Fruit fly (Drosophila melanogaster) whole organism, embryonic: ENCODE measurements around the gene BtbVII.

ENCODE experiments used
- CG10267 ChIP-seq: fragments of 200-800 bp; sonication (Bioruptor generic); optimal IDR thresholded peaks from 2 replicates; lab custom pipeline; 2018; ENCODE audit warnings: missing biosample characterization, mild to moderate bottlenecking, missing genetic modification characterization, moderate library complexity
- CG11504 ChIP-seq: fragments of 200-800 bp; sonication (Bioruptor generic); optimal IDR thresholded peaks from 3 replicates; lab custom pipeline; 2019; ENCODE audit warnings: missing biosample characterization, mild to moderate bottlenecking, missing genetic modification characterization, moderate library complexity
- CG12155 ChIP-seq: fragments of 200-800 bp; sonication (Bioruptor generic); optimal IDR thresholded peaks from 3 replicates; lab custom pipeline; 2016; ENCODE audit warnings: missing biosample characterization, missing genetic modification characterization
- CG12219 ChIP-seq: fragments of 200-800 bp; sonication (Bioruptor generic); optimal IDR thresholded peaks from 3 replicates; lab custom pipeline; 2018; ENCODE audit warnings: missing biosample characterization, mild to moderate bottlenecking, missing genetic modification characterization
- CG12236 ChIP-seq: fragments of 200-800 bp; sonication (Bioruptor generic); optimal IDR thresholded peaks from 2 replicates; lab custom pipeline; 2016; ENCODE audit warnings: missing biosample characterization, missing genetic modification characterization
- CG13624 ChIP-seq: fragments of 200-800 bp; sonication (Bioruptor generic); optimal IDR thresholded peaks from 2 replicates; lab custom pipeline; 2016; ENCODE audit warnings: missing biosample characterization, missing genetic modification characterization
- CG14441 ChIP-seq: fragments of 200-800 bp; sonication (Bioruptor generic); IDR thresholded peaks from 2 replicates; pipeline ENCODE4 v1.3.6; 2022; ENCODE audit warnings: missing biosample characterization, missing genetic modification characterization
- CG14667 ChIP-seq: fragments of 200-800 bp; sonication (Bioruptor generic); IDR thresholded peaks from 2 replicates; pipeline ENCODE4 v1.3.6; 2022; ENCODE audit warnings: missing biosample characterization, missing genetic modification characterization
- CG1602 ChIP-seq: fragments of 200-800 bp; sonication (Bioruptor generic); optimal IDR thresholded peaks from 3 replicates; lab custom pipeline; 2016; ENCODE audit warnings: missing biosample characterization, missing genetic modification characterization
- CG16863 ChIP-seq: fragments of 200-800 bp; sonication (Bioruptor generic); optimal IDR thresholded peaks from 3 replicates; lab custom pipeline; 2016; ENCODE audit warnings: missing biosample characterization, missing genetic modification characterization
- CG17612 ChIP-seq: fragments of 200-800 bp; sonication (Bioruptor generic); IDR thresholded peaks from 2 replicates; pipeline ENCODE4 v1.3.6; 2022; ENCODE audit warnings: missing biosample characterization, missing genetic modification characterization
- CG17829 ChIP-seq: fragments of 200-800 bp; optimal IDR thresholded peaks from 2 replicates; lab custom pipeline; 2019; ENCODE audit warnings: missing biosample characterization, mild to moderate bottlenecking, missing genetic modification characterization, moderate library complexity
- CG1832 ChIP-seq: fragments of 200-800 bp; sonication (Bioruptor generic); optimal IDR thresholded peaks from 2 replicates; lab custom pipeline; 2017; ENCODE audit warnings: missing biosample characterization, mild to moderate bottlenecking, missing genetic modification characterization, inconsistent platforms
- CG18599 ChIP-seq: fragments of 200-800 bp; sonication (Bioruptor generic); optimal IDR thresholded peaks from 3 replicates; lab custom pipeline; 2017; ENCODE audit warnings: missing biosample characterization, missing genetic modification characterization, mild to moderate bottlenecking, moderate library complexity, missing genetic modification reagents
- CG18619 ChIP-seq: fragments of 200-800 bp; sonication (Bioruptor generic); optimal IDR thresholded peaks from 3 replicates; lab custom pipeline; 2017; ENCODE audit warnings: missing biosample characterization, mild to moderate bottlenecking, missing genetic modification characterization
- CG2129 ChIP-seq: fragments of 200-800 bp; sonication (Bioruptor generic); IDR thresholded peaks from 2 replicates; pipeline ENCODE4 v1.3.6; 2022; ENCODE audit warnings: missing biosample characterization, missing genetic modification characterization; ENCODE audit not compliant: partially characterized antibody
- CG3065 ChIP-seq: fragments of 200-800 bp; sonication (Bioruptor generic); optimal IDR thresholded peaks from 2 replicates; lab custom pipeline; 2016; ENCODE audit warnings: missing biosample characterization, missing genetic modification characterization
- CG3163 ChIP-seq: fragments of 200-800 bp; sonication (Bioruptor generic); optimal IDR thresholded peaks from 3 replicates; lab custom pipeline; 2016; ENCODE audit warnings: missing biosample characterization, missing genetic modification characterization
- CG32767 ChIP-seq: fragments of 200-800 bp; sonication (Bioruptor generic); IDR thresholded peaks from 2 replicates; pipeline ENCODE4 v1.3.6; 2022; ENCODE audit warnings: missing biosample characterization, missing genetic modification characterization
- CG4328 ChIP-seq: fragments of 200-800 bp; sonication (Bioruptor generic); optimal IDR thresholded peaks from 3 replicates; lab custom pipeline; 2017; ENCODE audit warnings: missing biosample characterization, missing genetic modification reagents, missing genetic modification characterization
- CG4707 ChIP-seq: fragments of 200-800 bp; sonication (Bioruptor generic); optimal IDR thresholded peaks from 2 replicates; lab custom pipeline; 2018; ENCODE audit warnings: missing biosample characterization, mild to moderate bottlenecking, missing genetic modification characterization, moderate library complexity
- CG4820 ChIP-seq: fragments of 200-800 bp; sonication (Bioruptor generic); optimal IDR thresholded peaks from 3 replicates; lab custom pipeline; 2016; ENCODE audit warnings: missing biosample characterization, missing genetic modification characterization
- CG8478 ChIP-seq: fragments of >200 bp; optimal IDR thresholded peaks from 2 replicates; lab custom pipeline; 2018
- GATAe ChIP-seq: fragments of 200-800 bp; sonication (Bioruptor generic); conservative IDR thresholded peaks from 2 replicates; pipeline ENCODE4 v1.3.6; 2022; ENCODE audit warnings: missing biosample characterization, missing genetic modification characterization
- HHEX ChIP-seq: fragments of 200-800 bp; sonication (Bioruptor generic); optimal IDR thresholded peaks from 3 replicates; lab custom pipeline; 2017; ENCODE audit warnings: missing biosample characterization, mild to moderate bottlenecking, missing genetic modification characterization, missing genetic modification reagents
- Hey ChIP-seq: fragments of 200-800 bp; sonication (Bioruptor generic); optimal IDR thresholded peaks from 3 replicates; lab custom pipeline; 2018; ENCODE audit warnings: missing biosample characterization, mild to moderate bottlenecking, missing genetic modification characterization
- Hr3 ChIP-seq: fragments of 200-800 bp; sonication (Bioruptor generic); optimal IDR thresholded peaks from 3 replicates; lab custom pipeline; 2016; ENCODE audit warnings: missing biosample characterization, missing genetic modification characterization
- Kr ChIP-seq: fragments of 200-800 bp; sonication (Bioruptor generic); optimal IDR thresholded peaks from 2 replicates; lab custom pipeline; 2017; ENCODE audit warnings: missing biosample characterization, mild to moderate bottlenecking, missing genetic modification characterization
- Med ChIP-seq: fragments of 200-800 bp; sonication (Bioruptor generic); peaks from one replicate; lab custom pipeline; 2016; ENCODE audit warnings: missing biosample characterization, missing genetic modification characterization, mild to moderate bottlenecking, inconsistent platforms, moderate library complexity
- Myb ChIP-seq: fragments of 200-800 bp; sonication (Bioruptor generic); optimal IDR thresholded peaks from 2 replicates; lab custom pipeline; 2016; ENCODE audit warnings: missing biosample characterization, missing genetic modification characterization
- Rx ChIP-seq: fragments of 200-800 bp; sonication (Bioruptor generic); IDR thresholded peaks from 2 replicates; pipeline ENCODE4 v1.3.6; 2022; ENCODE audit warnings: missing biosample characterization, missing genetic modification characterization
- Side ChIP-seq: fragments of 200-800 bp; sonication (Bioruptor generic); optimal IDR thresholded peaks from 2 replicates; lab custom pipeline; 2016; ENCODE audit warnings: missing biosample characterization, missing genetic modification characterization
- Sry-δ ChIP-seq: fragments of 200-800 bp; sonication (Bioruptor generic); optimal IDR thresholded peaks from 2 replicates; lab custom pipeline; 2016; ENCODE audit warnings: missing biosample characterization, missing genetic modification characterization
- al ChIP-seq: fragments of 200-800 bp; sonication (Bioruptor generic); IDR thresholded peaks from 2 replicates; pipeline ENCODE4 v1.3.6; 2022; ENCODE audit warnings: missing biosample characterization, missing genetic modification characterization
- ase ChIP-seq: fragments of 200-800 bp; sonication (Bioruptor generic); IDR thresholded peaks from 3 replicates; pipeline ENCODE4 v1.3.6; 2022; ENCODE audit warnings: missing biosample characterization, missing genetic modification characterization
- ash1 ChIP-seq: fragments of 200-800 bp; sonication (Bioruptor generic); optimal IDR thresholded peaks from 2 replicates; lab custom pipeline; 2018; ENCODE audit warnings: missing biosample characterization, mild to moderate bottlenecking, missing genetic modification characterization
- bowl ChIP-seq: fragments of 200-800 bp; sonication (Bioruptor generic); IDR thresholded peaks from 2 replicates; pipeline ENCODE4 v1.3.6; 2022; ENCODE audit warnings: missing biosample characterization, missing genetic modification characterization
- cato ChIP-seq: fragments of 200-800 bp; sonication (Bioruptor generic); optimal IDR thresholded peaks from 2 replicates; lab custom pipeline; 2016; ENCODE audit warnings: missing biosample characterization, missing genetic modification characterization, borderline replicate concordance
- crc ChIP-seq: fragments of 200-800 bp; sonication (Bioruptor generic); optimal IDR thresholded peaks from 2 replicates; lab custom pipeline; 2016; ENCODE audit warnings: missing biosample characterization, missing genetic modification characterization
- crp ChIP-seq, 2 experiments: fragments of 200-800 bp; sonication (Bioruptor generic); optimal IDR thresholded peaks; 2 replicates in 1 of 2; 3 replicates in 1 of 2; lab custom pipeline; 2017; ENCODE audit warnings: missing biosample characterization in 2 of 2, missing genetic modification characterization in 2 of 2, mild to moderate bottlenecking in 1 of 2, moderate library complexity in 1 of 2
- fd64A ChIP-seq: fragments of 200-800 bp; sonication (Bioruptor generic); optimal IDR thresholded peaks from 3 replicates; lab custom pipeline; 2018; ENCODE audit warnings: missing biosample characterization, mild to moderate bottlenecking, missing genetic modification characterization
- her ChIP-seq: fragments of 200-800 bp; sonication (Bioruptor generic); optimal IDR thresholded peaks from 2 replicates; lab custom pipeline; 2016; ENCODE audit warnings: missing biosample characterization, missing genetic modification characterization
- hth ChIP-seq: fragments of >200 bp; optimal IDR thresholded peaks from 2 replicates; lab custom pipeline; 2017; ENCODE audit warnings: inconsistent platforms
- insv ChIP-seq, 2 experiments: fragments of 200-800 bp; sonication (Bioruptor generic); optimal IDR thresholded peaks; 3 replicates each; lab custom pipeline; 2016 to 2018; ENCODE audit warnings: missing biosample characterization in 2 of 2, missing genetic modification characterization in 2 of 2
- onecut ChIP-seq: fragments of 200-800 bp; sonication (Bioruptor generic); IDR thresholded peaks from 2 replicates; pipeline ENCODE4 v1.3.6; 2022; ENCODE audit warnings: missing biosample characterization, missing genetic modification characterization
- sim ChIP-seq: fragments of 200-800 bp; sonication (Bioruptor generic); IDR thresholded peaks from 2 replicates; pipeline ENCODE4 v1.3.6; 2022; ENCODE audit warnings: missing biosample characterization, missing genetic modification characterization
- slbo ChIP-seq: fragments of 200-800 bp; sonication (Bioruptor generic); IDR thresholded peaks from 2 replicates; pipeline ENCODE4 v1.3.6; 2022; ENCODE audit warnings: missing biosample characterization, missing genetic modification characterization
- usp ChIP-seq: fragments of >200 bp; optimal IDR thresholded peaks from 2 replicates; lab custom pipeline; 2017; ENCODE audit warnings: missing biosample characterization, missing genetic modification characterization
- zf30C ChIP-seq: fragments of 200-800 bp; sonication (Bioruptor generic); optimal IDR thresholded peaks from 3 replicates; lab custom pipeline; 2018; ENCODE audit warnings: missing biosample characterization, mild to moderate bottlenecking, missing genetic modification characterization
- zfh1 ChIP-seq: fragments of 200-800 bp; sonication (Bioruptor generic); IDR thresholded peaks from 3 replicates; pipeline ENCODE4 v1.3.6; 2022; ENCODE audit warnings: missing biosample characterization, missing genetic modification characterization

Gene BtbVII

dm6 chr3L:3148125-3149059 lies at the start of gene BtbVII, which contains the start of gene Usp5 (continued):
- peak; percentile 29 for TF ChIP-seq CG4328 (GFP tag; lab: Kevin White, UChicago)
- no peak for TF ChIP-seq Rx (GFP tag; lab: Robert Waterston, UW)
- peak; percentile 50; the same call in 1 of the 2 replicates for TF ChIP-seq CG32767 (GFP tag; lab: Robert Waterston, UW)
- peak in 1 of 2 experiments; percentile 11 for TF ChIP-seq insv (GFP tag; optimal IDR thresholded peaks at IDR 0.05; lab: Kevin White, UChicago)
- TF ChIP-seq hth (lab: Kevin White, UChicago): no peak
- TF ChIP-seq zf30C (GFP tag; lab: Kevin White, UChicago): no peak
- TF ChIP-seq Sry-δ (GFP tag; lab: Kevin White, UChicago): peak; percentile 96
- TF ChIP-seq onecut: 0 out of 2 replicates have a peak, but pooled peaks have one; percentile 19
- peak; percentile 64 for TF ChIP-seq CG14441 (GFP tag; lab: Robert Waterston, UW)
- no peak for TF ChIP-seq GATAe (GFP tag; lab: Robert Waterston, UW)
- TF ChIP-seq CG1832 (GFP tag; lab: Kevin White, UChicago): no peak
- TF ChIP-seq CG10267 (tag; lab: Kevin White, UChicago): peak; percentile 57
- peak; percentile 56 for TF ChIP-seq Side
- peak; percentile 64 for TF ChIP-seq slbo
- TF ChIP-seq fd64A (GFP tag; lab: Kevin White, UChicago): no peak
- TF ChIP-seq CG3163 (GFP tag; lab: Kevin White, UChicago): peak; percentile 18
- TF ChIP-seq sim: 0 out of 2 replicates have a peak, but pooled peaks have one; percentile 7
- TF ChIP-seq crc (GFP tag; lab: Kevin White, UChicago): peak; percentile 22
- TF ChIP-seq zfh1 (GFP tag; lab: Robert Waterston, UW): peak; percentile 62
- TF ChIP-seq CG13624 (GFP tag; lab: Kevin White, UChicago): peak; percentile 70
- TF ChIP-seq CG1602 (GFP tag; lab: Kevin White, UChicago): peak; percentile 47
- no peak for TF ChIP-seq CG17612
- TF ChIP-seq CG4707 (GFP tag; lab: Kevin White, UChicago): no peak
- peak; percentile 46 for TF ChIP-seq Myb
- no peak for TF ChIP-seq usp (GFP tag; lab: Kevin White, UChicago)
- TF ChIP-seq crp (GFP tag; optimal IDR thresholded peaks at IDR 0.05; lab: Kevin White, UChicago): peak in 1 of 2 experiments; percentile 45
- peak; percentile 62 for TF ChIP-seq CG17829
- no peak for TF ChIP-seq CG8478 (lab: Kevin White, UChicago)
- TF ChIP-seq CG18619: peak; percentile 4
- no peak; the same call in 2 of the 3 replicates for TF ChIP-seq ase (GFP tag; lab: Robert Waterston, UW)
- TF ChIP-seq Med (GFP tag; lab: Kevin White, UChicago): peak; percentile 96
- no peak for TF ChIP-seq Kr (GFP tag; lab: Kevin White, UChicago)
- no peak for TF ChIP-seq CG18599 (GFP tag; lab: Kevin White, UChicago)
- TF ChIP-seq CG2129 (GFP tag; lab: Robert Waterston, UW): peak; percentile 96
- TF ChIP-seq cato (GFP tag; lab: Kevin White, UChicago): peak; percentile 27
- peak; percentile 61 for TF ChIP-seq CG3065 (GFP tag; lab: Kevin White, UChicago)
- TF ChIP-seq CG12236: no peak
- peak; percentile 63 for TF ChIP-seq Hr3 (GFP tag; lab: Kevin White, UChicago)
- peak; percentile 36; the same call in 1 of the 2 replicates for TF ChIP-seq al (GFP tag; lab: Robert Waterston, UW)
- TF ChIP-seq HHEX (GFP tag; lab: Kevin White, UChicago): no peak
- TF ChIP-seq bowl (GFP tag; lab: Robert Waterston, UW): no peak
- TF ChIP-seq her (GFP tag; lab: Kevin White, UChicago): peak; percentile 74
- no peak for TF ChIP-seq CG11504
- peak; percentile 37 for TF ChIP-seq CG4820
- peak; percentile 68 for TF ChIP-seq CG16863 (GFP tag; lab: Kevin White, UChicago)
- TF ChIP-seq CG12219 (GFP tag; lab: Kevin White, UChicago): peak; percentile 44
- TF ChIP-seq CG12155 (GFP tag; lab: Kevin White, UChicago): peak; percentile 45
- no peak for TF ChIP-seq ash1 (GFP tag; lab: Kevin White, UChicago)
- no peak for TF ChIP-seq CG14667 (GFP tag; lab: Robert Waterston, UW)
- no peak for TF ChIP-seq Hey (tag; lab: Kevin White, UChicago)
